Fruit fly (Drosophila melanogaster): ENCODE measurements around the gene Cyp304a1.

Gene Cyp304a1

dm6 chr3R:12981334-12982166 is 18.0 kb downstream of the Cyp304a1 start (continued):
- peak; percentile 54 for TF ChIP-seq danr (GFP tag; IDR thresholded peaks at IDR 0.05)
- no peak for TF ChIP-seq hkb (optimal IDR thresholded peaks at IDR 0.05)
- peak; percentile 74 for TF ChIP-seq hkb (GFP tag; IDR thresholded peaks at IDR 0.05)
- TF ChIP-seq ap (GFP tag; IDR thresholded peaks at IDR 0.05) = no peak
- peak; percentile 45 for TF ChIP-seq gcm (GFP tag; optimal IDR thresholded peaks at IDR 0.05)
- peak; percentile 78 for TF ChIP-seq dmrt99B (tag; optimal IDR thresholded peaks at IDR 0.05)
- TF ChIP-seq CG2116 (GFP tag; optimal IDR thresholded peaks at IDR 0.05) = no peak
- no peak for TF ChIP-seq Side (GFP tag; optimal IDR thresholded peaks at IDR 0.05)
- TF ChIP-seq CG4730 (GFP tag; IDR thresholded peaks at IDR 0.05) = no peak
- peak; percentile 7 for TF ChIP-seq salm (tag; optimal IDR thresholded peaks at IDR 0.05)
- peak; percentile 64 for TF ChIP-seq az2 (GFP tag; optimal IDR thresholded peaks at IDR 0.05)
- TF ChIP-seq CG6272 (GFP tag; IDR thresholded peaks at IDR 0.05) = no peak
- TF ChIP-seq CG17385 (GFP tag; optimal IDR thresholded peaks at IDR 0.05) = peak; percentile 54
- peak; percentile 75 for TF ChIP-seq CG17359 (tag; optimal IDR thresholded peaks at IDR 0.05)
- TF ChIP-seq CG15073 (GFP tag; optimal IDR thresholded peaks at IDR 0.05) = peak; percentile 22
- no peak for TF ChIP-seq schlank (tag; optimal IDR thresholded peaks at IDR 0.05)
- no peak for TF ChIP-seq jigr1 (GFP tag; IDR thresholded peaks at IDR 0.05)
- TF ChIP-seq fd96Cb (tag; optimal IDR thresholded peaks at IDR 0.05) = peak; percentile 51
- TF ChIP-seq nau (GFP tag; optimal IDR thresholded peaks at IDR 0.05) = peak; percentile 9
- peak; percentile 34 for TF ChIP-seq CG16815 (GFP tag; optimal IDR thresholded peaks at IDR 0.05)
- TF ChIP-seq CG2875 (GFP tag; optimal IDR thresholded peaks at IDR 0.05) = peak; percentile 35
- peak; percentile 44 for TF ChIP-seq Hmr (GFP tag; optimal IDR thresholded peaks at IDR 0.05)
- TF ChIP-seq croc (GFP tag; conservative IDR thresholded peaks at IDR 0.05) = 0 out of 3 replicates have a peak, but pooled peaks have one; percentile 19
- peak; percentile 72 for TF ChIP-seq Fer3 (tag; optimal IDR thresholded peaks at IDR 0.05)
- TF ChIP-seq E2f2 (GFP tag; IDR thresholded peaks at IDR 0.05) = peak; percentile 38; the same call in 1 of the 2 replicates
- no peak for TF ChIP-seq otp (GFP tag; IDR thresholded peaks at IDR 0.05)
- TF ChIP-seq CTCF (GFP tag; optimal IDR thresholded peaks at IDR 0.05) = no peak
- peak; percentile 82 for TF ChIP-seq nmo (GFP tag; optimal IDR thresholded peaks at IDR 0.05)
- TF ChIP-seq Dfd (GFP tag; optimal IDR thresholded peaks at IDR 0.05) = no peak
- TF ChIP-seq cato (GFP tag; optimal IDR thresholded peaks at IDR 0.05; ENCODE audit: borderline replicate concordance) = peak; percentile 25
- peak; percentile 27 for TF ChIP-seq caup (GFP tag; optimal IDR thresholded peaks at IDR 0.05; ENCODE audit: severe bottlenecking)
- peak; percentile 69 for TF ChIP-seq Oli (tag; optimal IDR thresholded peaks at IDR 0.05)
- TF ChIP-seq gsb-n (tag; optimal IDR thresholded peaks at IDR 0.05) = no peak
- no peak for TF ChIP-seq Sin3A (optimal IDR thresholded peaks at IDR 0.05)
- no peak for TF ChIP-seq CG43689 (GFP tag; IDR thresholded peaks at IDR 0.05)
- TF ChIP-seq CG10267 (tag; optimal IDR thresholded peaks at IDR 0.05) = peak; percentile 67
- TF ChIP-seq chinmo (GFP tag; IDR thresholded peaks at IDR 0.05; ENCODE audit: partially characterized antibody) = peak; percentile 70; the same call in 1 of the 4 replicates
- TF ChIP-seq Ets97D (GFP tag; optimal IDR thresholded peaks at IDR 0.05) = no peak
- no peak for TF ChIP-seq CG8290 (GFP tag; optimal IDR thresholded peaks at IDR 0.05)
- TF ChIP-seq CG8290 (tag; optimal IDR thresholded peaks at IDR 0.05) = peak in 1 of 2 experiments; percentile 48
- TF ChIP-seq shn (GFP tag; optimal IDR thresholded peaks at IDR 0.05) = no peak
- peak; percentile 17 for TF ChIP-seq Asciz (GFP tag; optimal IDR thresholded peaks at IDR 0.05)
- no peak for TF ChIP-seq emc (GFP tag; optimal IDR thresholded peaks at IDR 0.05)
- no peak for TF ChIP-seq dan (GFP tag; IDR thresholded peaks at IDR 0.05)
- no peak; the same call in 1 of the 2 replicates for TF ChIP-seq wdn (GFP tag; IDR thresholded peaks at IDR 0.05)
- TF ChIP-seq CG18262 (tag; optimal IDR thresholded peaks at IDR 0.05) = peak; percentile 77
- TF ChIP-seq Ptx1 (GFP tag; IDR thresholded peaks at IDR 0.05) = peak; percentile 76
- peak; percentile 34 to 60 for TF ChIP-seq bsh (GFP tag; optimal IDR thresholded peaks at IDR 0.05)
- TF ChIP-seq CG10274 (GFP tag; optimal IDR thresholded peaks at IDR 0.05) = peak; percentile 17
- peak; percentile 44; the same call in 1 of the 2 replicates for TF ChIP-seq CG32772 (GFP tag; IDR thresholded peaks at IDR 0.05)
